Worm (Caenorhabditis elegans) whole organism, young adult: Measurements from ENCODE around the gene F41G3.20.

ENCODE experiments used
- F22D6.2 ChIP-seq: sonication (generic microtip); optimal IDR thresholded peaks from 2 replicates; lab custom pipeline; 2016; ENCODE audit warnings: mild to moderate bottlenecking, missing genetic modification characterization, missing compliant biosample characterization
- F33H1.4 ChIP-seq: fragments of 200-800 bp; sonication (Bioruptor generic); IDR thresholded peaks from 2 replicates; pipeline ENCODE4 v1.3.6; 2022; ENCODE audit warnings: missing genetic modification reagents, missing genetic modification characterization, missing compliant biosample characterization
- F52B5.7 ChIP-seq: sonication (generic microtip); optimal IDR thresholded peaks from 2 replicates; lab custom pipeline; 2016; ENCODE audit warnings: mild to moderate bottlenecking, missing genetic modification characterization, missing compliant biosample characterization
- F57A8.1 ChIP-seq: fragments of 200-800 bp; sonication (Bioruptor generic); optimal IDR thresholded peaks from 2 replicates; lab custom pipeline; 2018; ENCODE audit warnings: mild to moderate bottlenecking, missing genetic modification characterization, moderate library complexity, missing compliant biosample characterization
- K12H6.12 ChIP-seq: fragments of 200-800 bp; sonication (Bioruptor generic); optimal IDR thresholded peaks from 2 replicates; lab custom pipeline; 2018; ENCODE audit warnings: mild to moderate bottlenecking, missing genetic modification characterization, missing compliant biosample characterization
- ceh-79 ChIP-seq: sonication (generic microtip); optimal IDR thresholded peaks from 2 replicates; lab custom pipeline; 2017; ENCODE audit warnings: mild to moderate bottlenecking, missing genetic modification characterization, missing compliant biosample characterization
- egl-18 ChIP-seq: fragments of 200-800 bp; sonication (Bioruptor generic); IDR thresholded peaks from 2 replicates; pipeline ENCODE4 v1.3.6; 2022; ENCODE audit warnings: missing genetic modification reagents, missing genetic modification characterization, missing compliant biosample characterization
- hrde-1 ChIP-seq: sonication (generic microtip); optimal IDR thresholded peaks from 2 replicates; lab custom pipeline; 2016; ENCODE audit warnings: missing genetic modification characterization, mild to moderate bottlenecking, missing compliant biosample characterization, moderate library complexity, missing genotype, missing genetic modification reagents, borderline replicate concordance
- nfya-1 ChIP-seq: sonication (generic microtip); optimal IDR thresholded peaks from 2 replicates; lab custom pipeline; 2017; ENCODE audit warnings: antibody characterized with exemption, missing compliant biosample characterization, missing genetic modification characterization, borderline replicate concordance; ENCODE audit not compliant: insufficient read depth
- unc-62 ChIP-seq: fragments of 150-350 bp; optimal IDR thresholded peaks from 2 replicates; lab custom pipeline; 2014; ENCODE audit warnings: missing biosample characterization, missing genetic modification reagents, missing genetic modification characterization
- ztf-28 ChIP-seq: fragments of 200-800 bp; sonication (Bioruptor generic); IDR thresholded peaks from 2 replicates; pipeline ENCODE4 v1.3.6; 2022; ENCODE audit warnings: missing genetic modification reagents, missing genetic modification characterization, missing compliant biosample characterization

ce11 chrII:6742614-6743013 is 8.2 kb downstream of the F41G3.20 start, which contains the start of gene F41G3.6:
- TF ChIP-seq F22D6.2 (tag; lab: Kevin White, UChicago) (no peak), egl-18 (no peak), F52B5.7 (tag; lab: Kevin White, UChicago) (no peak), ztf-28 (GFP tag; lab: Robert Waterston, UW) (no peak), F57A8.1 (GFP tag; lab: Kevin White, UChicago) (no peak), K12H6.12 (tag; lab: Kevin White, UChicago) (no peak), hrde-1 (tag; lab: Kevin White, UChicago) (no peak), F33H1.4 (GFP tag; lab: Robert Waterston, UW) (no peak), nfya-1 (tag; lab: Kevin White, UChicago) (no peak), unc-62 (no peak), ceh-79 (tag; lab: Kevin White, UChicago) (no peak)
